Fruit fly (Drosophila melanogaster) whole organism, wandering third instar larva: ENCODE data around the gene CG2211.

Source experiments
- CG32264 ChIP-seq: fragments of 200-800 bp; sonication (Bioruptor generic); optimal IDR thresholded peaks from 2 replicates; lab custom pipeline; 2016; ENCODE audit warnings: missing biosample characterization, missing genetic modification characterization
- CrebA ChIP-seq: fragments of 200-800 bp; sonication (Bioruptor generic); optimal IDR thresholded peaks from 2 replicates; lab custom pipeline; 2016; ENCODE audit warnings: missing biosample characterization, mild to moderate bottlenecking, missing genetic modification characterization, borderline replicate concordance
- Dfd ChIP-seq: fragments of >200 bp; optimal IDR thresholded peaks from 2 replicates; lab custom pipeline; 2017; ENCODE audit warnings: missing biosample characterization, missing genetic modification characterization
- HLH106 ChIP-seq: fragments of 200-800 bp; optimal IDR thresholded peaks from 3 replicates; lab custom pipeline; 2019; ENCODE audit warnings: missing biosample characterization, mild to moderate bottlenecking, missing genetic modification characterization, moderate library complexity
- Hnf4 ChIP-seq: fragments of 200-800 bp; sonication (Bioruptor generic); optimal IDR thresholded peaks from 2 replicates; lab custom pipeline; 2016; ENCODE audit warnings: missing biosample characterization, mild to moderate bottlenecking, missing genetic modification characterization
- Hr78 ChIP-seq: fragments of >200 bp; optimal IDR thresholded peaks from 2 replicates; lab custom pipeline; 2017; ENCODE audit warnings: missing biosample characterization, missing genetic modification characterization
- Hr83 ChIP-seq: fragments of 200-300 bp; sonication (Bioruptor generic); optimal IDR thresholded peaks from 2 replicates; lab custom pipeline; 2016; ENCODE audit warnings: missing biosample characterization, mild to moderate bottlenecking, missing genetic modification characterization, moderate library complexity; ENCODE audit not compliant: poor library complexity, severe bottlenecking
- Jra ChIP-seq: sonication (Bioruptor generic); optimal IDR thresholded peaks from 2 replicates; lab custom pipeline; 2016; ENCODE audit warnings: missing biosample characterization, missing genetic modification characterization
- Myc ChIP-seq: fragments of >200 bp; optimal IDR thresholded peaks from 2 replicates; lab custom pipeline; 2017
- N ChIP-seq: fragments of >200 bp; optimal IDR thresholded peaks from 2 replicates; lab custom pipeline; 2018; ENCODE audit warnings: missing biosample characterization, missing external identifiers, missing genetic modification characterization
- OdsH ChIP-seq: fragments of 200-800 bp; sonication (Bioruptor generic); optimal IDR thresholded peaks from 2 replicates; lab custom pipeline; 2016; ENCODE audit warnings: missing biosample characterization, mild to moderate bottlenecking, missing genetic modification characterization
- Rel ChIP-seq, 2 experiments: fragments of 200-800 bp; sonication (Bioruptor generic) in 1 of 2; optimal IDR thresholded peaks; 2 replicates in 1 of 2; 3 replicates in 1 of 2; lab custom pipeline; 2016 to 2019; ENCODE audit warnings: mild to moderate bottlenecking in 2 of 2, missing biosample characterization in 2 of 2, missing genetic modification characterization in 2 of 2, moderate library complexity in 1 of 2
- Sp1 ChIP-seq: fragments of 200-800 bp; sonication (Bioruptor generic); optimal IDR thresholded peaks from 3 replicates; lab custom pipeline; 2019; ENCODE audit warnings: missing biosample characterization, mild to moderate bottlenecking, missing genetic modification characterization, moderate library complexity
- Vsx2 ChIP-seq: fragments of 200-300, 225-300 bp; sonication (Bioruptor generic); optimal IDR thresholded peaks from 2 replicates; lab custom pipeline; 2018; ENCODE audit warnings: missing biosample characterization, missing genetic modification characterization; ENCODE audit not compliant: partially characterized antibody
- br ChIP-seq: fragments of 200-800 bp; sonication (Bioruptor generic); optimal IDR thresholded peaks from 2 replicates; lab custom pipeline; 2016; ENCODE audit warnings: missing biosample characterization, missing genetic modification characterization
- brk ChIP-seq: fragments of 200-800 bp; sonication (Bioruptor generic); optimal IDR thresholded peaks from 2 replicates; lab custom pipeline; 2016; ENCODE audit warnings: missing biosample characterization, mild to moderate bottlenecking, missing genetic modification characterization
- dl ChIP-seq, 2 experiments: fragments of 175-275, 200-275 bp in 1 of 2; fragments of 200-275 bp in 1 of 2; sonication (Bioruptor generic); optimal IDR thresholded peaks; lab custom pipeline; 2018; ENCODE audit warnings: mild to moderate bottlenecking in 2 of 2, missing biosample characterization in 2 of 2, missing genetic modification characterization in 2 of 2, moderate library complexity in 2 of 2; ENCODE audit not compliant: partially characterized antibody in 2 of 2, insufficient read depth in 1 of 2
- dsf ChIP-seq: sonication (Bioruptor generic); optimal IDR thresholded peaks from 2 replicates; lab custom pipeline; 2016; ENCODE audit warnings: missing biosample characterization, missing genetic modification characterization, borderline replicate concordance
- ey ChIP-seq: fragments of 200-800 bp; sonication (Bioruptor generic); optimal IDR thresholded peaks from 2 replicates; lab custom pipeline; 2016; ENCODE audit warnings: missing biosample characterization, missing genetic modification characterization
- foxo ChIP-seq, 2 experiments: fragments of 200-800 bp; sonication (Bioruptor generic); optimal IDR thresholded peaks; 2 replicates in 1 of 2; 3 replicates in 1 of 2; lab custom pipeline; 2016 to 2017; ENCODE audit warnings: missing biosample characterization in 2 of 2, missing genetic modification characterization in 2 of 2
- fru ChIP-seq: fragments of 200-800 bp; sonication (Bioruptor generic); optimal IDR thresholded peaks from 3 replicates; lab custom pipeline; 2016; ENCODE audit warnings: missing biosample characterization, mild to moderate bottlenecking, missing genetic modification characterization
- h ChIP-seq: fragments of 200-800 bp; sonication (Bioruptor generic); optimal IDR thresholded peaks from 3 replicates; lab custom pipeline; 2016; ENCODE audit warnings: missing biosample characterization, mild to moderate bottlenecking, missing genetic modification characterization
- pan ChIP-seq: fragments of >200 bp; optimal IDR thresholded peaks from 2 replicates; lab custom pipeline; 2017
- psq ChIP-seq: fragments of 200-800 bp; sonication (Bioruptor generic); optimal IDR thresholded peaks from 3 replicates; lab custom pipeline; 2017; ENCODE audit warnings: missing biosample characterization, mild to moderate bottlenecking, missing genetic modification characterization, moderate library complexity
- rgr ChIP-seq: fragments of 200-800 bp; sonication (Bioruptor generic); optimal IDR thresholded peaks from 3 replicates; lab custom pipeline; 2016; ENCODE audit warnings: missing biosample characterization, mild to moderate bottlenecking, missing genetic modification characterization
- sv ChIP-seq: fragments of 200-800 bp; sonication (Bioruptor generic); optimal IDR thresholded peaks from 3 replicates; lab custom pipeline; 2016; ENCODE audit warnings: missing biosample characterization, missing genetic modification characterization
- woc ChIP-seq: sonication (Bioruptor generic); optimal IDR thresholded peaks from 2 replicates; lab custom pipeline; 2016; ENCODE audit warnings: missing biosample characterization, mild to moderate bottlenecking, missing genetic modification characterization

Gene CG2211

dm6 chr3L:1325626-1325937 lies 9.6 kb downstream of the CG2211 start:
- no peak for TF ChIP-seq N (GFP tag; lab: Kevin White, UChicago)
- no peak for TF ChIP-seq brk (GFP tag; lab: Kevin White, UChicago)
- TF ChIP-seq Rel (GFP tag; optimal IDR thresholded peaks at IDR 0.05; lab: Kevin White, UChicago), result no peak
- peak; percentile 73 for TF ChIP-seq Rel (tag; optimal IDR thresholded peaks at IDR 0.05; lab: Kevin White, UChicago)

DNA sequence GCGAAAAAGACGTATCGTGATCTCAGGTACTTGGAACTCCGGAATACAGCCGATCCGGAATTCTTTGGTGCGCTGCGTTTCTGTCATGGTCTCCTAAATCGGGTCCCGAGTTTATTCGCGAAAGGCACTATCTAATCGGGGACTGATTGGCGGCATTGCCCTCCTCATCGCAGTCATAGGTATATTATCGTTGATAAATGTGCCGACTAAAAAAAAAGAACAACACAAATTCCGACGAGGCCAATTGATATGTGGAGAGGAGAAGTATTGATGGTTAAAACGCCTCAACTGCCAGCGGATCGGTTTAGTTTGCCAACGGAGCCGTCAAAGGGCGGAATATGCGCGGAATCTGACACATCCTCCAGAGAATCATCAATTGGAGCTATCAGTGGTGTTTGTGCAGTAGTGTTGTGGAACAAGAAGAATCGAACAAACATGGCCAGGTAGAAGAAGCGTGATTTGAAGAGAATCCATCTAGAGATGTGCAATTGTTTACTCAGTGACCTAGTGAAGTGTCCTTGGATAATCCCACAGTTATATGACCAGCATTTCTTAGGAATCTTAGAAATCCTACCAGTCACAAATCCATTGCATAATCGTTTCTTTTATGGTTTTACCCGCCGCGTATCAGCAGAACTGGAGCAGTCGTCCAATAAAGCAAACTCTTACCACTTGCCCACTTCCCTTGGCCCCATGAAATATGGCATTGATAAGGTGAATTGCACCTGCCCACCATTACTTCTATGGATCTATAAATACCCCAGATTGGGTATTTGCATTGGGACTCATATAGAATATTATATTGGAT lies 10.1 kb downstream of the CG2211 start:
- TF ChIP-seq Rel (GFP tag; optimal IDR thresholded peaks at IDR 0.05; lab: Kevin White, UChicago) (peak; percentile 17), Rel (tag; optimal IDR thresholded peaks at IDR 0.05; lab: Kevin White, UChicago) (no peak), h (GFP tag; lab: Kevin White, UChicago) (no peak), CrebA (GFP tag; lab: Kevin White, UChicago) (no peak), Sp1 (peak; percentile 29), N (GFP tag; lab: Kevin White, UChicago) (no peak), br (GFP tag; lab: Kevin White, UChicago) (peak; percentile 26), dl (GFP tag; optimal IDR thresholded peaks at IDR 0.05; lab: Kevin White, UChicago; ENCODE audit: insufficient read depth in 1 of 2, partially characterized antibody in 2 of 2) (peak; percentile 18 to 52)

dm6 chr3L:1323136-1323535 lies 12.0 kb downstream of the CG2211 start:
- TF ChIP-seq foxo (GFP tag; optimal IDR thresholded peaks at IDR 0.05; lab: Kevin White, UChicago), result peak in 1 of 2 experiments; percentile 40
- TF ChIP-seq psq (GFP tag; lab: Kevin White, UChicago), result peak; percentile 23
- no peak for TF ChIP-seq dl (GFP tag; optimal IDR thresholded peaks at IDR 0.05; lab: Kevin White, UChicago; ENCODE audit: insufficient read depth in 1 of 2, partially characterized antibody in 2 of 2)
- no peak for TF ChIP-seq N (GFP tag; lab: Kevin White, UChicago)
- TF ChIP-seq CrebA (GFP tag; lab: Kevin White, UChicago), result no peak
- no peak for TF ChIP-seq woc (GFP tag; lab: Kevin White, UChicago)
- peak; percentile 15 for TF ChIP-seq Sp1
- no peak for TF ChIP-seq Vsx2 (GFP tag; lab: Kevin White, UChicago)
- TF ChIP-seq fru (GFP tag; lab: Kevin White, UChicago), result peak; percentile 36
- peak; percentile 35 for TF ChIP-seq br (GFP tag; lab: Kevin White, UChicago)
- peak; percentile 39 for TF ChIP-seq OdsH (GFP tag; lab: Kevin White, UChicago)
- peak; percentile 54 for TF ChIP-seq sv (GFP tag; lab: Kevin White, UChicago)
- TF ChIP-seq HLH106, result peak; percentile 26
- no peak for TF ChIP-seq Hr83 (GFP tag; lab: Kevin White, UChicago)
- peak; percentile 52 for TF ChIP-seq ey (GFP tag; lab: Kevin White, UChicago)
- TF ChIP-seq Dfd (GFP tag; lab: Kevin White, UChicago), result no peak
- no peak for TF ChIP-seq Jra (GFP tag; lab: Kevin White, UChicago)
- TF ChIP-seq rgr (GFP tag; lab: Kevin White, UChicago), result peak; percentile 50

DNA sequence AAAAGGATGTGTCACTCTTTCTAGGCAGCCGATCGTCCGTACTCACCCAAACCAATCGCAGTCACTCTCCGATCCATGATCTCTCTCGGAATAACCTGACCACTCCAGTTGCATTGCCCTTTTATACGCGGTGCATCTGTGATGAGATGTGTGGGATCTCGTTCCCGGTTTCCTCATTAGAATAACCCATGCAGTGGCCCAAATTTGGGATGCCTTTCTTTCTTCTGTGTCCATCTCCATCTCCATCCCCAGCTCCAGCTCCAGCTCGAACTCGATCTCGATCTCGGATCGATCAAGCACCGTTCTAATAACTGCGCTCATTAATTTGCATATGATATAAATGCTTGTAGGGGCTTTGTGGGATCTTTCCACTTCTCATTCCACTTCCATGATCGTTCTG lies 12.5 kb downstream of the CG2211 start, which contains the start of gene CG9184:
Gene CG9184 (minus strand): TSS at position 101 of the 400 bp plus-strand sequence.
- TF ChIP-seq woc (GFP tag; lab: Kevin White, UChicago), result no peak
- TF ChIP-seq Hr78 (GFP tag; lab: Kevin White, UChicago), result no peak
- no peak for TF ChIP-seq Hr83 (GFP tag; lab: Kevin White, UChicago)
- no peak for TF ChIP-seq pan (lab: Kevin White, UChicago)
- no peak for TF ChIP-seq Hnf4 (GFP tag; lab: Kevin White, UChicago)
- TF ChIP-seq Myc (lab: Kevin White, UChicago), result no peak
- no peak for TF ChIP-seq Vsx2 (GFP tag; lab: Kevin White, UChicago)
- no peak for TF ChIP-seq OdsH (GFP tag; lab: Kevin White, UChicago)

DNA sequence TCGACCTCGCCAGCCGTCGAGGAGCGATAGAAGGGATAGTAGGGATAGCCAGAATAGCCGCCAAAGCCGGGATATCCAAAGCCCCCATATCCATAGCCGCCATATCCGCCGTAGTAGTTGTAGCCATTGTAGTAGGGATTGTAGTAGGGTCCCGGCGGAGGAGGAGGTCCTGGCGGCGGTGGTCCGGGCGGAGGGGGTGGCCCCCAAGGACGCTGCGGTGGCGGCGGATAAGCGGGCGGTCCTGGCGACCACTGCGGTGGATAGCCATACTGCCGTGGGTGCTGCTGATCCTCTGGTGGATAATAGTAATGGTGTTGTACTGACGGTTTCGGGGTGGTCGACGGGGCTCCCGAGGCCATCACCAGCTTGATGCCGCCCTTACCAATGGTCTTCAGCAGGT lies 13.0 kb downstream of the CG2211 start:
- TF ChIP-seq dsf (GFP tag; lab: Kevin White, UChicago) (no peak), CG32264 (GFP tag; lab: Kevin White, UChicago) (no peak), Dfd (GFP tag; lab: Kevin White, UChicago) (peak; percentile 99), h (GFP tag; lab: Kevin White, UChicago) (no peak)
- TF ChIP-seq, all 38 proteins: peak for 1
